Worm (Caenorhabditis elegans): ENCODE results near the gene F13H8.3.

- no peak for TF ChIP-seq unc-39 (tag; optimal IDR thresholded peaks at IDR 0.05)
- TF ChIP-seq mep-1 (tag; optimal IDR thresholded peaks at IDR 0.05) = no peak
- no peak for TF ChIP-seq nhr-76 (tag; optimal IDR thresholded peaks at IDR 0.05)
- no peak for TF ChIP-seq nhr-28 (tag; optimal IDR thresholded peaks at IDR 0.05)
- no peak for TF ChIP-seq mab-5 (tag; optimal IDR thresholded peaks at IDR 0.05)
- no peak for TF ChIP-seq unc-62 (GFP tag; optimal IDR thresholded peaks at IDR 0.05)
- no peak for TF ChIP-seq elt-3 (tag; optimal IDR thresholded peaks at IDR 0.05)
Measured at ce11 chrII:6244171-6244570, 19.6 kb upstream of the F13H8.3 start, which contains the start of gene tat-4.

Measured in whole organism, mixed stage, embryonic.